Fruit fly (Drosophila melanogaster) S2 (cell line): ENCODE data around the gene spn-E.

ENCODE experiments used
- CG8478 ChIP-seq: fragments of >200 bp; optimal IDR thresholded peaks from 2 replicates; lab custom pipeline; 2018
- CTCF ChIP-seq, 2 experiments: fragments of >200 bp; optimal IDR thresholded peaks; 2 replicates each; lab custom pipeline; 2018

DNA sequence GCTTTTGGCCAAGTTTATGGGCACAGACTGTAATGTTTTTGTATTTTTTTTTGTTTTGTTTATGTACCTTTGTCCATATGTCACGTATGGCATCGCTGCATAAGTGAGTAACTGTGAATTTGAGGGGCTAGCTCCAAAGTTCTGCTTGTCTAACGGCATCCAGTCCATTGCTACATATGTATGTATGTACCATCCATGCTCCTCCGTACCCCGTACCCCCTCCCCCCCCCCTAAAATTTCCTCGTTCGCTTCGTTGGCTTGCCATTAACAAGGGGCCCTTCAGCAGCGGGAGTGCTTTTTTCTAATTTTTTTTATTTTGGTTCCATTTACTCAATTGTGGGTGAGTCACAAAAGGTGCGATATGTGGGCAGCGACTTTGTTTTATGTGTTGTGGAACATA is 23.1 kb upstream of the spn-E start:
- TF ChIP-seq CG8478 (lab: Kevin White, UChicago) (no peak), CTCF (optimal IDR thresholded peaks at IDR 0.05; lab: Kevin White, UChicago) (no peak)
